Worm (Caenorhabditis elegans): ENCODE results near the gene zipt-7.2.

Gene zipt-7.2

ce11 chrX:15554910-15555309 lies 47.2 kb upstream of the zipt-7.2 start:
- TF ChIP-seq ZK185.1 (tag; optimal IDR thresholded peaks at IDR 0.05; ENCODE audit: poor library complexity, severe bottlenecking) = no peak
- no peak for TF ChIP-seq zim-3 (tag; optimal IDR thresholded peaks at IDR 0.05)
- TF ChIP-seq F52B5.7 (tag; optimal IDR thresholded peaks at IDR 0.05) = no peak
- TF ChIP-seq hmg-20 (GFP tag; IDR thresholded peaks at IDR 0.05) = no peak
- no peak for TF ChIP-seq bed-1 (GFP tag; IDR thresholded peaks at IDR 0.05)
- TF ChIP-seq B0336.3 (GFP tag; IDR thresholded peaks at IDR 0.05) = no peak
- TF ChIP-seq aptf-2 (GFP tag; conservative IDR thresholded peaks at IDR 0.05) = no peak
- no peak for TF ChIP-seq ztf-22 (GFP tag; optimal IDR thresholded peaks at IDR 0.05)
- TF ChIP-seq nfya-2 (GFP tag; IDR thresholded peaks at IDR 0.05) = no peak
- TF ChIP-seq nhr-27 (tag; optimal IDR thresholded peaks at IDR 0.05) = no peak
- TF ChIP-seq C17E4.6 (GFP tag; IDR thresholded peaks at IDR 0.05) = no peak
- TF ChIP-seq ceh-58 (GFP tag; IDR thresholded peaks at IDR 0.05) = no peak

- peak; percentile 24 for TF ChIP-seq snpc-4 (GFP tag; optimal IDR thresholded peaks at IDR 0.05)
- TF ChIP-seq snpc-4 (tag; optimal IDR thresholded peaks at IDR 0.05) = peak in 3 of 4 experiments; percentile 26 to 89 (median 83)
- 0 out of 2 replicates have a peak, but pooled peaks have one; percentile 4 for TF ChIP-seq hmg-1.2 (GFP tag; IDR thresholded peaks at IDR 0.05)
- TF ChIP-seq rcor-1 (GFP tag; IDR thresholded peaks at IDR 0.05) = no peak
- TF ChIP-seq ZK185.1 (tag; optimal IDR thresholded peaks at IDR 0.05; ENCODE audit: poor library complexity, severe bottlenecking) = no peak
- TF ChIP-seq egrh-3 (GFP tag; IDR thresholded peaks at IDR 0.05) = no peak
- TF ChIP-seq hrde-1 (tag; optimal IDR thresholded peaks at IDR 0.05; ENCODE audit: borderline replicate concordance) = no peak
Observed at ce11 chrX:15552024-15552769, 44.5 kb upstream of the zipt-7.2 start.

- no peak for TF ChIP-seq nhr-90 (tag; optimal IDR thresholded peaks at IDR 0.05)
- no peak for TF ChIP-seq aptf-2 (GFP tag; conservative IDR thresholded peaks at IDR 0.05)
- TF ChIP-seq die-1 (tag; optimal IDR thresholded peaks at IDR 0.05) = no peak
- TF ChIP-seq athp-1 (tag; optimal IDR thresholded peaks at IDR 0.05) = no peak
- no peak for TF ChIP-seq unc-130 (GFP tag; optimal IDR thresholded peaks at IDR 0.05)
- TF ChIP-seq Y95B8A.8 (GFP tag; IDR thresholded peaks at IDR 0.05) = no peak
Observed at ce11 chrX:15550769-15551168, 43.1 kb upstream of the zipt-7.2 start.

ce11 chrX:15547896-15548295 lies 40.2 kb upstream of the zipt-7.2 start:
- TF ChIP-seq C06A6.2 (GFP tag; conservative IDR thresholded peaks at IDR 0.05) (no peak), chd-7 (tag; optimal IDR thresholded peaks at IDR 0.05) (no peak)

- TF ChIP-seq B0019.2 (GFP tag; conservative IDR thresholded peaks at IDR 0.05) (no peak), nhr-80 (tag; optimal IDR thresholded peaks at IDR 0.05) (peak; percentile 17)
Observed at ce11 chrX:15546943-15547342, 39.3 kb upstream of the zipt-7.2 start.

- TF ChIP-seq F55B11.4 (tag; optimal IDR thresholded peaks at IDR 0.05; ENCODE audit: borderline replicate concordance, insufficient read depth) (no peak), gei-17 (GFP tag; optimal IDR thresholded peaks at IDR 0.05) (no peak), efl-1 (GFP tag; optimal IDR thresholded peaks at IDR 0.05) (no peak), pha-4 (tag; optimal IDR thresholded peaks at IDR 0.05) (no peak), K11D2.4 (GFP tag; IDR thresholded peaks at IDR 0.05) (0 out of 2 replicates have a peak, but pooled peaks have one; percentile 20), madf-8 (GFP tag; conservative IDR thresholded peaks at IDR 0.05) (no peak), somi-1 (GFP tag; optimal IDR thresholded peaks at IDR 0.05) (no peak), nhr-80 (tag; optimal IDR thresholded peaks at IDR 0.05) (no peak)
Observed at ce11 chrX:15545485-15545884, 37.8 kb upstream of the zipt-7.2 start.
